Fruit fly (Drosophila melanogaster) whole organism, embryonic: Measurements from ENCODE around the gene CG10793.

Experiments used
- B-H1 ChIP-seq: fragments of 200-800 bp; sonication (Bioruptor generic); IDR thresholded peaks from 3 replicates; pipeline ENCODE4 v1.3.6; 2022; ENCODE audit warnings: missing biosample characterization, missing genetic modification characterization
- B-H2 ChIP-seq: fragments of 200-800 bp; sonication (Bioruptor generic); optimal IDR thresholded peaks from 2 replicates; lab custom pipeline; 2018; ENCODE audit warnings: missing biosample characterization, mild to moderate bottlenecking, missing genetic modification characterization
- CG13123 ChIP-seq: fragments of 200-800 bp; sonication (Bioruptor generic); optimal IDR thresholded peaks from 2 replicates; lab custom pipeline; 2016; ENCODE audit warnings: missing biosample characterization, missing genetic modification characterization
- CG14667 ChIP-seq: fragments of 200-800 bp; sonication (Bioruptor generic); IDR thresholded peaks from 2 replicates; pipeline ENCODE4 v1.3.6; 2022; ENCODE audit warnings: missing biosample characterization, missing genetic modification characterization
- CG32532 ChIP-seq: fragments of 200-800 bp; sonication (Bioruptor generic); IDR thresholded peaks from 2 replicates; pipeline ENCODE4 v1.3.6; 2022; ENCODE audit warnings: missing biosample characterization, missing genetic modification characterization
- CG33557 ChIP-seq: fragments of 200-800 bp; sonication (Bioruptor generic); optimal IDR thresholded peaks from 2 replicates; lab custom pipeline; 2019; ENCODE audit warnings: missing biosample characterization, mild to moderate bottlenecking, missing genetic modification characterization, moderate library complexity
- CG3847 ChIP-seq: fragments of 200-800 bp; sonication (Bioruptor generic); IDR thresholded peaks from 2 replicates; pipeline ENCODE4 v1.3.6; 2022; ENCODE audit warnings: missing biosample characterization, missing genetic modification characterization
- CG6683 ChIP-seq: fragments of 200-800 bp; sonication (Bioruptor generic); optimal IDR thresholded peaks from 2 replicates; lab custom pipeline; 2017; ENCODE audit warnings: missing biosample characterization, mild to moderate bottlenecking, missing genetic modification characterization, missing genetic modification reagents
- CG7745 ChIP-seq: fragments of 200-800 bp; sonication (Bioruptor generic); optimal IDR thresholded peaks from 2 replicates; lab custom pipeline; 2018; ENCODE audit warnings: missing biosample characterization, mild to moderate bottlenecking, missing genetic modification characterization, moderate library complexity
- CG8281 ChIP-seq: fragments of 200-800 bp; sonication (Bioruptor generic); optimal IDR thresholded peaks from 2 replicates; lab custom pipeline; 2018; ENCODE audit warnings: missing biosample characterization, mild to moderate bottlenecking, missing genetic modification characterization, moderate library complexity
- CG8765 ChIP-seq: fragments of 200-800 bp; sonication (Bioruptor generic); IDR thresholded peaks from 2 replicates; pipeline ENCODE4 v1.3.6; 2022; ENCODE audit warnings: missing biosample characterization, missing genetic modification characterization
- CG9797 ChIP-seq: fragments of 200-800 bp; sonication (Bioruptor generic); optimal IDR thresholded peaks from 3 replicates; lab custom pipeline; 2018; ENCODE audit warnings: missing biosample characterization, mild to moderate bottlenecking, missing genetic modification characterization
- CHES-1-like ChIP-seq: fragments of 200-800 bp; sonication (Bioruptor generic); optimal IDR thresholded peaks from 2 replicates; lab custom pipeline; 2016; ENCODE audit warnings: missing biosample characterization, missing genetic modification characterization
- Dbx ChIP-seq: fragments of 200-800 bp; sonication (Bioruptor generic); IDR thresholded peaks from 3 replicates; pipeline ENCODE4 v1.3.6; 2022; ENCODE audit warnings: missing biosample characterization, missing genetic modification characterization
- MESR4 ChIP-seq: fragments of 200-800 bp; sonication (Bioruptor generic); optimal IDR thresholded peaks from 2 replicates; lab custom pipeline; 2018; ENCODE audit warnings: missing biosample characterization, mild to moderate bottlenecking, missing genetic modification characterization, moderate library complexity
- Meics ChIP-seq: fragments of 200-800 bp; sonication (Bioruptor generic); optimal IDR thresholded peaks from 2 replicates; lab custom pipeline; 2017; ENCODE audit warnings: missing biosample characterization, mild to moderate bottlenecking, missing genetic modification characterization
- NC2β ChIP-seq: fragments of 200-800 bp; sonication (Bioruptor generic); optimal IDR thresholded peaks from 2 replicates; lab custom pipeline; 2016; ENCODE audit warnings: missing biosample characterization, missing genetic modification characterization
- Poxn ChIP-seq: fragments of 200-800 bp; sonication (Bioruptor generic); IDR thresholded peaks from 2 replicates; pipeline ENCODE4 v1.3.6; 2022; ENCODE audit warnings: missing biosample characterization, missing genetic modification characterization
- Rx ChIP-seq: fragments of 200-800 bp; sonication (Bioruptor generic); IDR thresholded peaks from 2 replicates; pipeline ENCODE4 v1.3.6; 2022; ENCODE audit warnings: missing biosample characterization, missing genetic modification characterization
- Spps ChIP-seq: fragments of 200-800 bp; sonication (Bioruptor generic); optimal IDR thresholded peaks from 2 replicates; lab custom pipeline; 2018; ENCODE audit warnings: missing biosample characterization, mild to moderate bottlenecking, missing genetic modification characterization
- Taf1 ChIP-seq: fragments of 200-800 bp; sonication (Bioruptor generic); IDR thresholded peaks from 2 replicates; pipeline ENCODE4 v1.3.6; 2022; ENCODE audit warnings: missing biosample characterization, missing genetic modification characterization
- cg ChIP-seq: fragments of 200-800 bp; sonication (Bioruptor generic); optimal IDR thresholded peaks from 3 replicates; lab custom pipeline; 2019; ENCODE audit warnings: missing biosample characterization, mild to moderate bottlenecking, missing genetic modification characterization, moderate library complexity
- dm ChIP-seq: fragments of 200-800 bp; sonication (Bioruptor generic); optimal IDR thresholded peaks from 3 replicates; lab custom pipeline; 2016; ENCODE audit warnings: missing biosample characterization, missing genetic modification characterization
- en ChIP-seq: fragments of 200-800 bp; sonication (Bioruptor generic); optimal IDR thresholded peaks from 2 replicates; lab custom pipeline; 2016; ENCODE audit warnings: missing biosample characterization, missing genetic modification characterization
- grau ChIP-seq: fragments of 200-800 bp; optimal IDR thresholded peaks from 3 replicates; lab custom pipeline; 2019; ENCODE audit warnings: missing biosample characterization, mild to moderate bottlenecking, missing genetic modification characterization, moderate library complexity
- gro ChIP-seq: fragments of 200-800 bp; sonication (Bioruptor generic); optimal IDR thresholded peaks from 2 replicates; lab custom pipeline; 2016; ENCODE audit warnings: missing biosample characterization, missing genetic modification characterization
- lilli ChIP-seq: fragments of 200-800 bp; sonication (Bioruptor generic); optimal IDR thresholded peaks from 3 replicates; lab custom pipeline; 2016; ENCODE audit warnings: missing biosample characterization, missing genetic modification characterization
- oc ChIP-seq: fragments of 200-800 bp; sonication (Bioruptor generic); optimal IDR thresholded peaks from 2 replicates; lab custom pipeline; 2018; ENCODE audit warnings: missing biosample characterization, mild to moderate bottlenecking, missing genetic modification characterization, moderate library complexity
- odd ChIP-seq: fragments of 200-800 bp; sonication (Bioruptor generic); optimal IDR thresholded peaks from 2 replicates; lab custom pipeline; 2017; ENCODE audit warnings: missing biosample characterization, mild to moderate bottlenecking, missing genetic modification characterization
- p53 ChIP-seq: fragments of 200-800 bp; sonication (Bioruptor generic); optimal IDR thresholded peaks from 2 replicates; lab custom pipeline; 2016; ENCODE audit warnings: missing biosample characterization, missing genetic modification characterization
- pan ChIP-seq, 4 experiments: fragments of >200 bp in 3 of 4; fragments of 200-800 bp in 1 of 4; sonication (Bioruptor generic) in 1 of 4; optimal IDR thresholded peaks in 3 of 4; IDR thresholded peaks in 1 of 4; 2 replicates each; pipeline versions ENCODE4 v1.3.6 to Lab custom; 2017 to 2022; ENCODE audit warnings: missing biosample characterization in 2 of 4, missing genetic modification characterization in 2 of 4, mixed read lengths in 1 of 4
- pum ChIP-seq: fragments of 200-800 bp; sonication (Bioruptor generic); optimal IDR thresholded peaks from 2 replicates; lab custom pipeline; 2016; ENCODE audit warnings: missing biosample characterization, missing genetic modification characterization
- rib ChIP-seq: fragments of 200-800 bp; sonication (Bioruptor generic); IDR thresholded peaks from 2 replicates; pipeline ENCODE4 v1.3.6; 2022; ENCODE audit warnings: missing biosample characterization, missing genetic modification characterization
- ro ChIP-seq: fragments of 200-800 bp; sonication (Bioruptor generic); IDR thresholded peaks from 2 replicates; pipeline ENCODE4 v1.3.6; 2022; ENCODE audit warnings: missing biosample characterization, missing genetic modification characterization
- sens-2 ChIP-seq: fragments of 200-800 bp; sonication (Bioruptor generic); IDR thresholded peaks from 2 replicates; pipeline ENCODE4 v1.3.6; 2022; ENCODE audit warnings: missing biosample characterization, missing genetic modification characterization
- ssp ChIP-seq: fragments of 200-800 bp; sonication (Bioruptor generic); IDR thresholded peaks from 2 replicates; pipeline ENCODE4 v1.3.6; 2022; ENCODE audit warnings: missing biosample characterization, missing genetic modification characterization
- sug ChIP-seq: fragments of 200-800 bp; optimal IDR thresholded peaks from 2 replicates; lab custom pipeline; 2019; ENCODE audit warnings: missing biosample characterization, mild to moderate bottlenecking, missing genetic modification characterization, moderate library complexity
- tgo ChIP-seq: fragments of 200-800 bp; sonication (Bioruptor generic); IDR thresholded peaks from 3 replicates; pipeline ENCODE4 v1.3.6; 2022; ENCODE audit warnings: missing biosample characterization, missing genetic modification characterization
- tio ChIP-seq: fragments of 200-800 bp; sonication (Bioruptor generic); optimal IDR thresholded peaks from 2 replicates; lab custom pipeline; 2017; ENCODE audit warnings: missing biosample characterization, missing genetic modification characterization, inconsistent platforms
- tna ChIP-seq: fragments of 200-800 bp; sonication (Bioruptor generic); IDR thresholded peaks from 2 replicates; pipeline ENCODE4 v1.3.6; 2022; ENCODE audit warnings: missing biosample characterization, missing genetic modification characterization; ENCODE audit not compliant: partially characterized antibody
- toy ChIP-seq: fragments of 200-800 bp; sonication (Bioruptor generic); IDR thresholded peaks from 2 replicates; pipeline ENCODE4 v1.3.6; 2022; ENCODE audit warnings: missing biosample characterization, missing genetic modification characterization
- unc-4 ChIP-seq: fragments of 200-800 bp; sonication (Bioruptor generic); IDR thresholded peaks from 2 replicates; pipeline ENCODE4 v1.3.6; 2022; ENCODE audit warnings: missing biosample characterization, missing genetic modification characterization; ENCODE audit not compliant: partially characterized antibody

CG10793 gene

DNA sequence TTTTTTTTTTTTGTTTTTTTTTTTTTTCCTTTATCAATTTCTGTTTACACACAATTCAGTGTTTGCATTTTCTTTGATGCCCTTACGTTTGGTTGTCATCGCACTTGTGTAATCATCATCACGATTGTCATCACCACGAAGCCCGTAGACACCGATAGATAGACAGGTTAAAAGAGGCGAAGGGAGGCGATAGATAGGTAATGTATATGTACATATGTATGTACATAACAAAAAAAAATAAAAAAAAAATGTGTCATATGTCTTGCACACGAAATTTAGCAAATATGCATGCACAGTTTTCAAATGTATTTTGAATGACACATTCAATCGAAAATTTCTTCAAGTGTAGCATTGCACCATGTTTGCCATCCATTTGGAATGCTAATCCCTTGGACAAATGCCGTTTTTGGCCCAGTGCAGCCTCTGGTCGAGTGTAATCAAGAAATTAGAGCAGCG, 41.5 kb upstream of the CG10793 start (continued):
- TF ChIP-seq odd (GFP tag; lab: Kevin White, UChicago) (peak; percentile 32), NC2β (GFP tag; lab: Kevin White, UChicago) (no peak), tgo (GFP tag; lab: Robert Waterston, UW) (peak; percentile 19; the same call in 1 of the 3 replicates), CG8765 (GFP tag; lab: Robert Waterston, UW) (no peak), en (GFP tag; lab: Kevin White, UChicago) (no peak), cg (GFP tag; lab: Kevin White, UChicago) (no peak), lilli (GFP tag; lab: Kevin White, UChicago) (no peak), sens-2 (GFP tag; lab: Robert Waterston, UW) (no peak; the same call in 1 of the 2 replicates), CG9797 (GFP tag; lab: Kevin White, UChicago) (no peak), CG33557 (GFP tag; lab: Kevin White, UChicago) (peak; percentile 62), Taf1 (GFP tag; lab: Robert Waterston, UW) (no peak), CG6683 (GFP tag; lab: Kevin White, UChicago) (no peak), pum (no peak), CG32532 (GFP tag; lab: Robert Waterston, UW) (no peak), sug (tag; lab: Kevin White, UChicago) (no peak), grau (no peak), CG7745 (tag; lab: Kevin White, UChicago) (peak; percentile 60), ssp (GFP tag; lab: Robert Waterston, UW) (no peak), tio (GFP tag; lab: Kevin White, UChicago) (no peak), B-H1 (no peak), dm (peak; percentile 79), ro (no peak), CG3847 (GFP tag; lab: Robert Waterston, UW) (no peak), MESR4 (GFP tag; lab: Kevin White, UChicago) (no peak), Dbx (GFP tag; lab: Robert Waterston, UW) (no peak), B-H2 (GFP tag; lab: Kevin White, UChicago) (no peak), Meics (peak; percentile 5), tna (no peak), unc-4 (no peak), Spps (tag; lab: Kevin White, UChicago) (no peak), toy (GFP tag; lab: Robert Waterston, UW) (no peak), p53 (GFP tag; lab: Kevin White, UChicago) (no peak), Rx (GFP tag; lab: Robert Waterston, UW) (no peak), gro (no peak), Poxn (GFP tag; lab: Robert Waterston, UW) (no peak), pan (optimal IDR thresholded peaks at IDR 0.05; lab: Kevin White, UChicago) (no peak), pan (GFP tag; optimal IDR thresholded peaks at IDR 0.05 in 1 of 2, IDR thresholded peaks at IDR 0.05 in 1 of 2) (peak in 1 of 2 experiments; percentile 17), CG8281 (tag; lab: Kevin White, UChicago) (peak; percentile 10), CG14667 (no peak), CHES-1-like (GFP tag; lab: Kevin White, UChicago) (peak; percentile 56), CG13123 (GFP tag; lab: Kevin White, UChicago) (no peak), oc (tag; lab: Kevin White, UChicago) (peak; percentile 62), rib (GFP tag; lab: Robert Waterston, UW) (no peak)
- TF ChIP-seq, all 482 proteins: peak for 164
